Fruit fly (Drosophila melanogaster): ENCODE results near the gene CG42521.

DNA sequence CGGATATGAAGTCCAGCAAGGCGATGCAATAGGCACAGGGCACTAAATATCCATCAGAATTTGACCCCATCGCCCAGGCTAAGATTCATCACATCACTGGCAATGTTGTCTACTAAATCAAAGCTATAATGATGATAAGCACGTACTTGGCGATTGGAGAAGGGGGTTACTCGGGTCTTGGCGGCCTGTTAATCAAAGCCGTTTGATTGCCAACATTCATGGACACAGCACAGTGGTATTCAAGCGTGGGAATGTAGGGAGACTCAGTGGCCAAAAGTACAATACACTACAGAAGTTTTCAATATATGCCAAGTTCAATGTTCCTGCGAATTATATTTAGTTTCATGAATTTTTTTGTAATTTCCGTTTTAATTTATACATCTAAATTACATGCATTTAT, 5.0 kb upstream of the CG42521 start, which contains the start of gene CG14151:
- TF ChIP-seq Hr4 (GFP tag; optimal IDR thresholded peaks at IDR 0.05) (no peak), Hr39 (GFP tag; optimal IDR thresholded peaks at IDR 0.05) (no peak), CG15336 (GFP tag; IDR thresholded peaks at IDR 0.05) (no peak), CG34406 (GFP tag; optimal IDR thresholded peaks at IDR 0.05) (no peak), achi (GFP tag; optimal IDR thresholded peaks at IDR 0.05) (no peak), CG7368 (GFP tag; optimal IDR thresholded peaks at IDR 0.05) (no peak), CG11902 (GFP tag; optimal IDR thresholded peaks at IDR 0.05) (no peak), Blimp-1 (GFP tag; optimal IDR thresholded peaks at IDR 0.05) (no peak)
